Worm (Caenorhabditis elegans): Measurements from ENCODE around the gene srd-59.

ce11 chrII:7187110-7187509 lies 18.4 kb upstream of the srd-59 start, which contains the start of gene C27H5.6:
- no peak for TF ChIP-seq elt-1 (tag; optimal IDR thresholded peaks at IDR 0.05; ENCODE audit: borderline replicate concordance, insufficient read depth)
- no peak for TF ChIP-seq elt-3 (tag; optimal IDR thresholded peaks at IDR 0.05)
- TF ChIP-seq unc-62 (GFP tag; optimal IDR thresholded peaks at IDR 0.05) = no peak
- TF ChIP-seq lin-32 (GFP tag; optimal IDR thresholded peaks at IDR 0.05) = no peak
- no peak for TF ChIP-seq pha-4 (tag; optimal IDR thresholded peaks at IDR 0.05)
- TF ChIP-seq ztf-11 (tag; optimal IDR thresholded peaks at IDR 0.05) = no peak
- TF ChIP-seq snpc-4 (tag; optimal IDR thresholded peaks at IDR 0.05) = no peak
- no peak for TF ChIP-seq mep-1 (tag; optimal IDR thresholded peaks at IDR 0.05)
- TF ChIP-seq ceh-39 (tag; optimal IDR thresholded peaks at IDR 0.05) = no peak
- no peak for TF ChIP-seq lin-13 (tag; optimal IDR thresholded peaks at IDR 0.05)
- TF ChIP-seq unc-120 (tag; optimal IDR thresholded peaks at IDR 0.05; ENCODE audit: poor library complexity, severe bottlenecking) = no peak
- TF ChIP-seq mls-2 (tag; optimal IDR thresholded peaks at IDR 0.05) = no peak
- no peak for TF ChIP-seq nhr-76 (tag; optimal IDR thresholded peaks at IDR 0.05)

Data from whole organism, mixed stage, embryonic.